Worm (Caenorhabditis elegans): ENCODE results near the gene F09G8.10.

ce11 chrIII:8275871-8276270, 3.9 kb upstream of the F09G8.10 start, which contains the start of gene clec-160:
- TF ChIP-seq nfya-1 (tag; optimal IDR thresholded peaks at IDR 0.05; ENCODE audit: insufficient read depth) = no peak
- TF ChIP-seq unc-39 (tag; optimal IDR thresholded peaks at IDR 0.05) = no peak
- TF ChIP-seq ceh-82 (tag; optimal IDR thresholded peaks at IDR 0.05) = no peak
- TF ChIP-seq ceh-28 (tag; optimal IDR thresholded peaks at IDR 0.05) = no peak
- no peak for TF ChIP-seq egl-27 (tag; optimal IDR thresholded peaks at IDR 0.05)
- no peak for TF ChIP-seq nhr-77 (tag; optimal IDR thresholded peaks at IDR 0.05)
- TF ChIP-seq snpc-4 (tag; optimal IDR thresholded peaks at IDR 0.05) = no peak
- TF ChIP-seq fkh-10 (GFP tag; optimal IDR thresholded peaks at IDR 0.05) = no peak
- TF ChIP-seq sea-2 (GFP tag; optimal IDR thresholded peaks at IDR 0.05) = no peak
- TF ChIP-seq pha-4 (tag; optimal IDR thresholded peaks at IDR 0.05) = no peak
- no peak for TF ChIP-seq lin-39 (tag; optimal IDR thresholded peaks at IDR 0.05)
- TF ChIP-seq nhr-11 (tag; optimal IDR thresholded peaks at IDR 0.05) = no peak
- no peak for TF ChIP-seq jun-1 (tag; optimal IDR thresholded peaks at IDR 0.05)
- TF ChIP-seq ama-1 (optimal IDR thresholded peaks at IDR 0.05) = no peak
